Fruit fly (Drosophila melanogaster) whole organism, embryonic: ENCODE data around the gene eas.

Experiments
- CG11695 ChIP-seq: fragments of 200-800 bp; sonication (Bioruptor generic); IDR thresholded peaks from 3 replicates; pipeline ENCODE4 v1.3.6; 2022; ENCODE audit warnings: missing biosample characterization, missing genetic modification characterization
- CG12071 ChIP-seq: fragments of 200-800 bp; sonication (Bioruptor generic); optimal IDR thresholded peaks from 3 replicates; lab custom pipeline; 2018; ENCODE audit warnings: missing biosample characterization, mild to moderate bottlenecking, missing genetic modification characterization
- CG12299 ChIP-seq: fragments of 200-800 bp; sonication (Bioruptor generic); optimal IDR thresholded peaks from 2 replicates; lab custom pipeline; 2018; ENCODE audit warnings: missing biosample characterization, mild to moderate bottlenecking, missing genetic modification characterization
- CG1233 ChIP-seq: fragments of 200-800 bp; sonication (Bioruptor generic); optimal IDR thresholded peaks from 4 replicates; lab custom pipeline; 2018; ENCODE audit warnings: missing biosample characterization, mild to moderate bottlenecking, missing genetic modification characterization
- CG15601 ChIP-seq: fragments of 200-800 bp; sonication (Bioruptor generic); optimal IDR thresholded peaks from 3 replicates; lab custom pipeline; 2019; ENCODE audit warnings: missing biosample characterization, mild to moderate bottlenecking, missing genetic modification characterization, moderate library complexity
- CG16779 ChIP-seq: fragments of 200-800 bp; sonication (Bioruptor generic); IDR thresholded peaks from 2 replicates; pipeline ENCODE4 v1.3.6; 2022; ENCODE audit warnings: missing biosample characterization, missing genetic modification characterization
- CG18599 ChIP-seq: fragments of 200-800 bp; sonication (Bioruptor generic); optimal IDR thresholded peaks from 3 replicates; lab custom pipeline; 2017; ENCODE audit warnings: missing biosample characterization, missing genetic modification characterization, mild to moderate bottlenecking, moderate library complexity, missing genetic modification reagents
- CG2712 ChIP-seq: fragments of 200-800 bp; optimal IDR thresholded peaks from 3 replicates; lab custom pipeline; 2019; ENCODE audit warnings: missing biosample characterization, mild to moderate bottlenecking, missing genetic modification characterization, moderate library complexity
- CG30403 ChIP-seq: fragments of 200-800 bp; sonication (Bioruptor generic); optimal IDR thresholded peaks from 3 replicates; lab custom pipeline; 2016; ENCODE audit warnings: missing biosample characterization, missing genetic modification characterization
- CG31441 ChIP-seq: fragments of 200-800 bp; sonication (Bioruptor generic); IDR thresholded peaks from 2 replicates; pipeline ENCODE4 v1.3.6; 2022; ENCODE audit warnings: missing biosample characterization, missing genetic modification characterization
- CG32532 ChIP-seq: fragments of 200-800 bp; sonication (Bioruptor generic); IDR thresholded peaks from 2 replicates; pipeline ENCODE4 v1.3.6; 2022; ENCODE audit warnings: missing biosample characterization, missing genetic modification characterization
- CG3407 ChIP-seq: fragments of 200-800 bp; sonication (Bioruptor generic); optimal IDR thresholded peaks from 2 replicates; lab custom pipeline; 2018; ENCODE audit warnings: missing biosample characterization, mild to moderate bottlenecking, missing genetic modification characterization
- D ChIP-seq, 2 experiments: fragments of 200-800 bp in 1 of 2; fragments of >200 bp in 1 of 2; sonication (Bioruptor generic) in 1 of 2; optimal IDR thresholded peaks; 2 replicates in 1 of 2; 3 replicates in 1 of 2; lab custom pipeline; 2017; ENCODE audit warnings: mild to moderate bottlenecking in 1 of 2, missing biosample characterization in 1 of 2, missing genetic modification characterization in 1 of 2, missing genetic modification reagents in 1 of 2
- Dref ChIP-seq: fragments of 200-800 bp; sonication (Bioruptor generic); IDR thresholded peaks from 2 replicates; pipeline ENCODE4 v1.3.6; 2022; ENCODE audit warnings: missing biosample characterization, missing genetic modification characterization
- Hey ChIP-seq: fragments of 200-800 bp; sonication (Bioruptor generic); optimal IDR thresholded peaks from 3 replicates; lab custom pipeline; 2018; ENCODE audit warnings: missing biosample characterization, mild to moderate bottlenecking, missing genetic modification characterization
- Hmr ChIP-seq: fragments of 200-800 bp; sonication (Bioruptor generic); optimal IDR thresholded peaks from 3 replicates; lab custom pipeline; 2017; ENCODE audit warnings: mild to moderate bottlenecking, missing biosample characterization, missing genetic modification reagents, missing genetic modification characterization
- Hr3 ChIP-seq: fragments of 200-800 bp; sonication (Bioruptor generic); optimal IDR thresholded peaks from 3 replicates; lab custom pipeline; 2016; ENCODE audit warnings: missing biosample characterization, missing genetic modification characterization
- Hr39 ChIP-seq: fragments of >200 bp; optimal IDR thresholded peaks from 2 replicates; lab custom pipeline; 2017
- Lhr ChIP-seq: fragments of 200-800 bp; sonication (Bioruptor generic); optimal IDR thresholded peaks from 3 replicates; lab custom pipeline; 2017; ENCODE audit warnings: mild to moderate bottlenecking, missing biosample characterization, missing genetic modification reagents, missing genetic modification characterization
- Lim3 ChIP-seq: fragments of 200-800 bp; sonication (Bioruptor generic); IDR thresholded peaks from 2 replicates; pipeline ENCODE4 v1.3.6; 2022; ENCODE audit warnings: missing biosample characterization, missing genetic modification characterization
- Lpt ChIP-seq: fragments of >200 bp; optimal IDR thresholded peaks from 2 replicates; lab custom pipeline; 2018; ENCODE audit warnings: missing biosample characterization, missing genetic modification characterization
- Max ChIP-seq: fragments of 200-800 bp; sonication (Bioruptor generic); optimal IDR thresholded peaks from 2 replicates; lab custom pipeline; 2016; ENCODE audit warnings: missing biosample characterization, mild to moderate bottlenecking, missing genetic modification characterization
- NC2β ChIP-seq: fragments of 200-800 bp; sonication (Bioruptor generic); optimal IDR thresholded peaks from 2 replicates; lab custom pipeline; 2016; ENCODE audit warnings: missing biosample characterization, missing genetic modification characterization
- Oli ChIP-seq: fragments of 200-800 bp; sonication (Bioruptor generic); optimal IDR thresholded peaks from 2 replicates; lab custom pipeline; 2018; ENCODE audit warnings: missing biosample characterization, mild to moderate bottlenecking, missing genetic modification characterization, moderate library complexity
- Optix ChIP-seq: fragments of 200-800 bp; sonication (Bioruptor generic); IDR thresholded peaks from 3 replicates; pipeline ENCODE4 v1.3.6; 2022; ENCODE audit warnings: missing biosample characterization, missing genetic modification characterization
- Rfx ChIP-seq: fragments of 200-800 bp; sonication (Bioruptor generic); IDR thresholded peaks from 2 replicates; pipeline ENCODE4 v1.3.6; 2022; ENCODE audit warnings: missing biosample characterization, missing genetic modification characterization
- Trl ChIP-seq, 3 experiments: fragments of >200 bp in 2 of 3; fragments of 200-800 bp in 1 of 3; sonication (Bioruptor generic) in 1 of 3; optimal IDR thresholded peaks; 2 replicates in 1 of 3; 3 replicates in 2 of 3; lab custom pipeline; 2016 to 2017; ENCODE audit warnings: missing biosample characterization in 1 of 3, missing genetic modification characterization in 1 of 3
- aop ChIP-seq: fragments of 200-800 bp; sonication (Bioruptor generic); IDR thresholded peaks from 2 replicates; pipeline ENCODE4 v1.3.6; 2022; ENCODE audit warnings: missing biosample characterization, missing genetic modification characterization
- bowl ChIP-seq: fragments of 200-800 bp; sonication (Bioruptor generic); IDR thresholded peaks from 2 replicates; pipeline ENCODE4 v1.3.6; 2022; ENCODE audit warnings: missing biosample characterization, missing genetic modification characterization
- caup ChIP-seq: fragments of 200-800 bp; sonication (Bioruptor generic); optimal IDR thresholded peaks from 3 replicates; lab custom pipeline; 2017; ENCODE audit warnings: missing biosample characterization, mild to moderate bottlenecking, missing genetic modification characterization, moderate library complexity; ENCODE audit not compliant: severe bottlenecking
- chn ChIP-seq: fragments of 200-800 bp; sonication (Bioruptor generic); optimal IDR thresholded peaks from 2 replicates; lab custom pipeline; 2016; ENCODE audit warnings: missing biosample characterization, missing genetic modification characterization
- ci ChIP-seq: fragments of 200-800 bp; sonication (Bioruptor generic); IDR thresholded peaks from 3 replicates; pipeline ENCODE4 v1.3.6; 2022; ENCODE audit warnings: missing biosample characterization, missing genetic modification characterization
- crol ChIP-seq: fragments of 200-800 bp; sonication (Bioruptor generic); IDR thresholded peaks from 2 replicates; pipeline ENCODE4 v1.3.6; 2022; ENCODE audit warnings: missing biosample characterization, missing genetic modification characterization
- eve ChIP-seq, 2 experiments: fragments of >200 bp; optimal IDR thresholded peaks; 2 replicates each; lab custom pipeline; 2017; ENCODE audit warnings: missing biosample characterization in 2 of 2, missing genetic modification characterization in 2 of 2
- ewg ChIP-seq: fragments of 200-800 bp; sonication (Bioruptor generic); optimal IDR thresholded peaks from 3 replicates; lab custom pipeline; 2017; ENCODE audit warnings: mild to moderate bottlenecking, missing biosample characterization, missing genetic modification reagents, missing genetic modification characterization
- exex ChIP-seq: fragments of 200-800 bp; sonication (Bioruptor generic); optimal IDR thresholded peaks from 4 replicates; lab custom pipeline; 2018; ENCODE audit warnings: missing biosample characterization, mild to moderate bottlenecking, missing genetic modification characterization, moderate library complexity
- gsb-n ChIP-seq: fragments of 200-800 bp; sonication (Bioruptor generic); optimal IDR thresholded peaks from 3 replicates; lab custom pipeline; 2018; ENCODE audit warnings: missing biosample characterization, mild to moderate bottlenecking, missing genetic modification characterization
- h ChIP-seq: fragments of >200 bp; optimal IDR thresholded peaks from 2 replicates; lab custom pipeline; 2017
- hb ChIP-seq: fragments of 200-800 bp; sonication (Bioruptor generic); IDR thresholded peaks from 3 replicates; pipeline ENCODE4 v1.3.6; 2022; ENCODE audit warnings: missing biosample characterization, missing genetic modification characterization; ENCODE audit not compliant: partially characterized antibody
- kni ChIP-seq: fragments of 200-800 bp; sonication (Bioruptor generic); optimal IDR thresholded peaks from 3 replicates; lab custom pipeline; 2017; ENCODE audit warnings: mild to moderate bottlenecking, missing biosample characterization, missing genetic modification reagents, missing genetic modification characterization
- nerfin-1 ChIP-seq: fragments of 200-800 bp; sonication (Bioruptor generic); optimal IDR thresholded peaks from 3 replicates; lab custom pipeline; 2019; ENCODE audit warnings: missing biosample characterization, mild to moderate bottlenecking, missing genetic modification characterization, moderate library complexity
- nmo ChIP-seq: fragments of 200-800 bp; sonication (Bioruptor generic); optimal IDR thresholded peaks from 2 replicates; lab custom pipeline; 2018; ENCODE audit warnings: missing biosample characterization, mild to moderate bottlenecking, missing genetic modification characterization, moderate library complexity
- pho ChIP-seq: fragments of 200-800 bp; sonication (Bioruptor generic); optimal IDR thresholded peaks from 2 replicates; lab custom pipeline; 2016; ENCODE audit warnings: missing biosample characterization, missing genetic modification characterization
- phol ChIP-seq: fragments of 200-800 bp; sonication (Bioruptor generic); optimal IDR thresholded peaks from 3 replicates; lab custom pipeline; 2018; ENCODE audit warnings: missing biosample characterization, mild to moderate bottlenecking, missing genetic modification characterization, moderate library complexity
- schlank ChIP-seq: fragments of 200-800 bp; sonication (Bioruptor generic); optimal IDR thresholded peaks from 2 replicates; lab custom pipeline; 2018; ENCODE audit warnings: missing biosample characterization, mild to moderate bottlenecking, missing genetic modification characterization
- sens ChIP-seq: fragments of 200-800 bp; sonication (Bioruptor generic); peaks from one replicate; lab custom pipeline; 2016; ENCODE audit warnings: missing biosample characterization, missing genetic modification characterization
- stc ChIP-seq: fragments of 200-800 bp; sonication (Bioruptor generic); IDR thresholded peaks from 2 replicates; pipeline ENCODE4 v1.3.6; 2022; ENCODE audit warnings: missing biosample characterization, missing genetic modification characterization
- tgo ChIP-seq: fragments of 200-800 bp; sonication (Bioruptor generic); IDR thresholded peaks from 3 replicates; pipeline ENCODE4 v1.3.6; 2022; ENCODE audit warnings: missing biosample characterization, missing genetic modification characterization
- unc-4 ChIP-seq: fragments of 200-800 bp; sonication (Bioruptor generic); IDR thresholded peaks from 2 replicates; pipeline ENCODE4 v1.3.6; 2022; ENCODE audit warnings: missing biosample characterization, missing genetic modification characterization; ENCODE audit not compliant: partially characterized antibody

Gene eas

dm6 chrX:16320197-16320921 lies 42.2 kb downstream of the eas start, which contains the start of gene Cyp1 (continued):
- TF ChIP-seq NC2β (GFP tag; lab: Kevin White, UChicago) (peak; percentile 10), Max (peak; percentile 6), exex (tag; lab: Kevin White, UChicago) (no peak), Rfx (GFP tag; lab: Robert Waterston, UW) (peak; percentile 74), Lpt (GFP tag; lab: Kevin White, UChicago) (no peak), schlank (tag; lab: Kevin White, UChicago) (no peak), CG30403 (GFP tag; lab: Kevin White, UChicago) (peak; percentile 15), CG12299 (tag; lab: Kevin White, UChicago) (no peak), CG2712 (tag; lab: Kevin White, UChicago) (peak; percentile 51), caup (GFP tag; lab: Kevin White, UChicago) (peak; percentile 21), h (lab: Kevin White, UChicago) (no peak), aop (GFP tag; lab: Robert Waterston, UW) (no peak), Hr3 (peak; percentile 5), hb (GFP tag; lab: Robert Waterston, UW) (peak; percentile 69; the same call in 1 of the 3 replicates), crol (GFP tag; lab: Robert Waterston, UW) (no peak), CG32532 (GFP tag; lab: Robert Waterston, UW) (no peak; the same call in none of the 2 replicates), sens (GFP tag; lab: Kevin White, UChicago) (peak; percentile 88), Lhr (GFP tag; lab: Kevin White, UChicago) (no peak), pho (GFP tag; lab: Kevin White, UChicago) (no peak), gsb-n (tag; lab: Kevin White, UChicago) (no peak), Hr39 (lab: Kevin White, UChicago) (no peak), CG15601 (no peak), tgo (GFP tag; lab: Robert Waterston, UW) (peak; percentile 52; the same call in 2 of the 3 replicates), bowl (GFP tag; lab: Robert Waterston, UW) (no peak), Optix (GFP tag; lab: Robert Waterston, UW) (peak; percentile 25; the same call in 1 of the 3 replicates), CG1233 (peak; percentile 33), Hmr (peak; percentile 56), nmo (GFP tag; lab: Kevin White, UChicago) (peak; percentile 44), Oli (no peak), Lim3 (no peak), Trl (optimal IDR thresholded peaks at IDR 0.05; lab: Kevin White, UChicago) (no peak), Trl (GFP tag; optimal IDR thresholded peaks at IDR 0.05; lab: Kevin White, UChicago) (no peak), Hey (no peak), kni (no peak), CG12071 (GFP tag; lab: Kevin White, UChicago) (no peak), CG18599 (no peak), CG31441 (GFP tag; lab: Robert Waterston, UW) (peak; percentile 99), chn (GFP tag; lab: Kevin White, UChicago) (no peak), eve (GFP tag; optimal IDR thresholded peaks at IDR 0.05; lab: Kevin White, UChicago) (no peak), ewg (peak; percentile 12), CG16779 (GFP tag; lab: Robert Waterston, UW) (0 out of 2 replicates have a peak, but pooled peaks have one; percentile 40), Dref (peak; percentile 83), nerfin-1 (tag; lab: Kevin White, UChicago) (no peak), CG11695 (GFP tag; lab: Robert Waterston, UW) (no peak), stc (0 out of 2 replicates have a peak, but pooled peaks have one; percentile 31), ci (GFP tag; lab: Robert Waterston, UW) (peak; percentile 77), D (optimal IDR thresholded peaks at IDR 0.05; lab: Kevin White, UChicago) (no peak), D (GFP tag; optimal IDR thresholded peaks at IDR 0.05; lab: Kevin White, UChicago) (no peak), CG3407 (GFP tag; lab: Kevin White, UChicago) (no peak), unc-4 (peak; percentile 68), phol (tag; lab: Kevin White, UChicago) (peak; percentile 92)
